Worm (Caenorhabditis elegans) whole organism, midembryonic: Measurements from ENCODE around the gene F08D12.7.

Experiments
- T22C8.4 ChIP-seq: fragments of 200-800 bp; sonication (Bioruptor generic); IDR thresholded peaks from 2 replicates; pipeline ENCODE4 v1.3.6; 2022; ENCODE audit warnings: missing genetic modification characterization, missing compliant biosample characterization
- cog-1 ChIP-seq: sonication (generic microtip); optimal IDR thresholded peaks from 2 replicates; lab custom pipeline; 2016; ENCODE audit warnings: missing genetic modification characterization, missing compliant biosample characterization
- flt-1 ChIP-seq: fragments of 200-800 bp; sonication (Bioruptor generic); IDR thresholded peaks from 2 replicates; pipeline ENCODE4 v1.3.6; 2022; ENCODE audit warnings: missing genetic modification characterization, missing compliant biosample characterization
- klf-2 ChIP-seq: fragments of 200-800 bp; sonication (Bioruptor generic); conservative IDR thresholded peaks from 2 replicates; pipeline ENCODE4 v1.3.6; 2022; ENCODE audit warnings: missing genetic modification reagents, missing genetic modification characterization, missing compliant biosample characterization
- med-1 ChIP-seq: sonication (generic microtip); optimal IDR thresholded peaks from 2 replicates; lab custom pipeline; 2017; ENCODE audit warnings: missing genetic modification characterization, mild to moderate bottlenecking, missing compliant biosample characterization, antibody characterized with exemption, missing genetic modification reagents; ENCODE audit not compliant: insufficient read depth
- ref-1 ChIP-seq: fragments of 200-800 bp; sonication (Bioruptor generic); conservative IDR thresholded peaks from 2 replicates; pipeline ENCODE4 v1.3.6; 2022; ENCODE audit warnings: missing genetic modification reagents, missing genetic modification characterization, missing compliant biosample characterization
- tab-1 ChIP-seq: fragments of 200-800 bp; sonication (Bioruptor generic); IDR thresholded peaks from 2 replicates; pipeline ENCODE4 v1.3.6; 2022; ENCODE audit warnings: missing genetic modification characterization, missing compliant biosample characterization
- ztf-23 ChIP-seq: fragments of 200-800 bp; sonication (Bioruptor generic); IDR thresholded peaks from 2 replicates; pipeline ENCODE4 v1.3.6; 2022; ENCODE audit warnings: missing genetic modification reagents, missing genetic modification characterization, missing compliant biosample characterization
- ztf-29 ChIP-seq: fragments of 200-800 bp; sonication (Bioruptor generic); IDR thresholded peaks from 2 replicates; pipeline ENCODE4 v1.3.6; 2022; ENCODE audit warnings: missing genetic modification reagents, missing genetic modification characterization, missing compliant biosample characterization

Gene F08D12.7

ce11 chrII:2734266-2734665 lies 34.7 kb downstream of the F08D12.7 start:
- TF ChIP-seq flt-1 (GFP tag; lab: Robert Waterston, UW): no peak
- no peak for TF ChIP-seq ztf-29 (GFP tag; lab: Robert Waterston, UW)
- TF ChIP-seq T22C8.4: no peak
- no peak for TF ChIP-seq tab-1
- TF ChIP-seq med-1: no peak
- TF ChIP-seq ref-1: no peak
- TF ChIP-seq cog-1 (tag; lab: Kevin White, UChicago): no peak
- no peak for TF ChIP-seq ztf-23
- TF ChIP-seq klf-2 (GFP tag; lab: Robert Waterston, UW): no peak

- TF ChIP-seq ztf-29 (GFP tag; lab: Robert Waterston, UW): no peak
- TF ChIP-seq med-1: no peak
- TF ChIP-seq ref-1: no peak
- no peak for TF ChIP-seq flt-1 (GFP tag; lab: Robert Waterston, UW)
- TF ChIP-seq cog-1 (tag; lab: Kevin White, UChicago): no peak
- TF ChIP-seq klf-2 (GFP tag; lab: Robert Waterston, UW): no peak
- TF ChIP-seq T22C8.4: no peak
- TF ChIP-seq tab-1: no peak
- no peak for TF ChIP-seq ztf-23
Measured at ce11 chrII:2730647-2731046, 38.3 kb downstream of the F08D12.7 start.

- TF ChIP-seq med-1 (no peak), flt-1 (GFP tag; lab: Robert Waterston, UW) (no peak), cog-1 (tag; lab: Kevin White, UChicago) (no peak), T22C8.4 (no peak), ztf-23 (no peak), ref-1 (no peak), tab-1 (no peak), ztf-29 (GFP tag; lab: Robert Waterston, UW) (no peak)
Measured at ce11 chrII:2726774-2727173, 42.1 kb downstream of the F08D12.7 start.

- TF ChIP-seq T22C8.4 (no peak), ref-1 (no peak), ztf-29 (GFP tag; lab: Robert Waterston, UW) (no peak), klf-2 (GFP tag; lab: Robert Waterston, UW) (no peak), med-1 (no peak), flt-1 (GFP tag; lab: Robert Waterston, UW) (no peak), tab-1 (no peak), ztf-23 (no peak), cog-1 (tag; lab: Kevin White, UChicago) (no peak)
Measured at ce11 chrII:2725561-2725960, 43.4 kb downstream of the F08D12.7 start, which contains the start of the genes T05A8.11 and nep-2. Gene T05A8.11, minus strand, starts transcription at chrII:2725661. Gene nep-2, minus strand, starts transcription at chrII:2725752.

- TF ChIP-seq cog-1 (tag; lab: Kevin White, UChicago) (no peak), T22C8.4 (no peak), tab-1 (no peak), klf-2 (GFP tag; lab: Robert Waterston, UW) (no peak), flt-1 (GFP tag; lab: Robert Waterston, UW) (no peak), ref-1 (no peak), ztf-23 (no peak), ztf-29 (GFP tag; lab: Robert Waterston, UW) (no peak), med-1 (no peak)
Measured at ce11 chrII:2721992-2722391, 46.9 kb downstream of the F08D12.7 start.

- TF ChIP-seq ztf-29 (GFP tag; lab: Robert Waterston, UW): no peak
- TF ChIP-seq ref-1: no peak
- no peak for TF ChIP-seq ztf-23
- TF ChIP-seq klf-2 (GFP tag; lab: Robert Waterston, UW): no peak
- no peak for TF ChIP-seq med-1
- TF ChIP-seq flt-1 (GFP tag; lab: Robert Waterston, UW): no peak
- TF ChIP-seq cog-1 (tag; lab: Kevin White, UChicago): no peak
- no peak for TF ChIP-seq tab-1
- no peak for TF ChIP-seq T22C8.4
Measured at ce11 chrII:2719212-2719611, 49.7 kb downstream of the F08D12.7 start.

ce11 chrII:2717335-2717734 lies 51.6 kb downstream of the F08D12.7 start, which contains the start of gene T05A8.3:
Gene T05A8.3, minus strand, starts transcription at chrII:2717435.
- TF ChIP-seq flt-1 (GFP tag; lab: Robert Waterston, UW) (no peak), ztf-23 (no peak), cog-1 (tag; lab: Kevin White, UChicago) (no peak), tab-1 (no peak), klf-2 (GFP tag; lab: Robert Waterston, UW) (no peak), ref-1 (no peak), med-1 (no peak), T22C8.4 (no peak), ztf-29 (GFP tag; lab: Robert Waterston, UW) (no peak)
